Worm (Caenorhabditis elegans) whole organism, young adult: ENCODE measurements around the gene lias-1.

ENCODE experiments used
- B0019.2 ChIP-seq: fragments of 200-800 bp; sonication (Bioruptor generic); conservative IDR thresholded peaks from 2 replicates; pipeline ENCODE4 v1.3.6; 2022; ENCODE audit warnings: missing genetic modification reagents, missing genetic modification characterization, missing compliant biosample characterization
- Y95B8A.8 ChIP-seq: fragments of 200-800 bp; sonication (Bioruptor generic); IDR thresholded peaks from 2 replicates; pipeline ENCODE4 v1.3.6; 2022; ENCODE audit warnings: missing genetic modification reagents, missing genetic modification characterization, missing compliant biosample characterization
- aptf-2 ChIP-seq: fragments of 200-800 bp; sonication (Bioruptor generic); conservative IDR thresholded peaks from 2 replicates; pipeline ENCODE4 v1.3.6; 2022; ENCODE audit warnings: missing genetic modification reagents, missing genetic modification characterization, missing compliant biosample characterization
- ceh-100 ChIP-seq: fragments of 200-800 bp; sonication (Bioruptor generic); IDR thresholded peaks from 2 replicates; pipeline ENCODE4 v1.3.6; 2022; ENCODE audit warnings: missing genetic modification reagents, missing genetic modification characterization, missing compliant biosample characterization
- ceh-27 ChIP-seq: fragments of 200-800 bp; sonication (Bioruptor generic); optimal IDR thresholded peaks from 2 replicates; lab custom pipeline; 2018; ENCODE audit warnings: mild to moderate bottlenecking, missing genetic modification characterization, moderate library complexity, missing compliant biosample characterization
- ceh-79 ChIP-seq: sonication (generic microtip); optimal IDR thresholded peaks from 2 replicates; lab custom pipeline; 2017; ENCODE audit warnings: mild to moderate bottlenecking, missing genetic modification characterization, missing compliant biosample characterization
- efl-1 ChIP-seq: fragments of 150-350 bp; optimal IDR thresholded peaks from 2 replicates; lab custom pipeline; 2014; ENCODE audit warnings: missing biosample characterization, missing genetic modification reagents, missing genetic modification characterization
- ets-4 ChIP-seq: fragments of 200-800 bp; sonication (Bioruptor generic); optimal IDR thresholded peaks from 2 replicates; lab custom pipeline; 2018; ENCODE audit warnings: mild to moderate bottlenecking, missing genetic modification characterization, missing compliant biosample characterization
- gei-17 ChIP-seq: fragments of 200-800 bp; sonication (Bioruptor generic); optimal IDR thresholded peaks from 2 replicates; lab custom pipeline; 2018; ENCODE audit warnings: mild to moderate bottlenecking, missing genetic modification characterization, missing compliant biosample characterization
- lsy-27 ChIP-seq: sonication (generic microtip); optimal IDR thresholded peaks from 2 replicates; lab custom pipeline; 2017; ENCODE audit warnings: missing genetic modification characterization, mild to moderate bottlenecking, missing compliant biosample characterization, antibody characterized with exemption, missing genotype, borderline replicate concordance; ENCODE audit not compliant: insufficient read depth
- madf-3 ChIP-seq: fragments of 200-800 bp; sonication (Bioruptor generic); IDR thresholded peaks from 2 replicates; pipeline ENCODE4 v1.3.6; 2022; ENCODE audit warnings: missing genetic modification reagents, missing genetic modification characterization, missing compliant biosample characterization
- nfya-2 ChIP-seq: fragments of 200-800 bp; sonication (Bioruptor generic); IDR thresholded peaks from 2 replicates; pipeline ENCODE4 v1.3.6; 2022; ENCODE audit warnings: missing genetic modification reagents, missing genetic modification characterization, missing compliant biosample characterization
- nhr-27 ChIP-seq: fragments of 200-800 bp; sonication (Bioruptor generic); optimal IDR thresholded peaks from 2 replicates; lab custom pipeline; 2018; ENCODE audit warnings: mild to moderate bottlenecking, missing genetic modification characterization, moderate library complexity, missing compliant biosample characterization
- snpc-1.1 ChIP-seq: sonication (generic microtip); optimal IDR thresholded peaks from 2 replicates; lab custom pipeline; 2017; ENCODE audit warnings: missing genetic modification characterization, mild to moderate bottlenecking, missing compliant biosample characterization, antibody characterized with exemption, moderate library complexity, missing genotype, missing genetic modification reagents; ENCODE audit not compliant: insufficient read depth

DNA sequence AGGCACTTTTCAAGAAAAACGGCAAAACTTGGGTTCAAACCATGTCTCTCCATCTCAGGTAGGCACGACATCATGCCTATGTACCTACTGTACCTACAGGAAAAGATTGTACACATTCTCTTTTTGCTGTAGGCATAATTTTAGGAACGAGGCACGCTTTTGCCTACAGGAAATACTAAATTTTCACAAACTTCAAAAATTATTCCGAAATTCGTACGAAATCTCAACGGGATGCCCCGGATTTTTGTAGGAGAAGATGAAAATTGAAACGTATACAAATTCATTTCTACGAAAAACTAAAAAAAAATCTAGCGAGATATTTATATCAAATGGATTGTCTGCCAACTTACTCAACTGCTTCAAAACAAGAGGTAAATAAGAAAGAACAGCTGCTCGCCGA is 43.1 kb upstream of the lias-1 start, which contains the start of gene C54C6.11:
- TF ChIP-seq ets-4 = no peak
- TF ChIP-seq Y95B8A.8 (GFP tag; lab: Robert Waterston, UW) = no peak
- no peak for TF ChIP-seq ceh-100 (GFP tag; lab: Robert Waterston, UW)
- TF ChIP-seq lsy-27 = no peak
- no peak for TF ChIP-seq nfya-2 (GFP tag; lab: Robert Waterston, UW)
- no peak for TF ChIP-seq snpc-1.1
- no peak for TF ChIP-seq B0019.2 (GFP tag; lab: Robert Waterston, UW)
- TF ChIP-seq gei-17 (GFP tag; lab: Kevin White, UChicago) = no peak
- no peak for TF ChIP-seq aptf-2
- TF ChIP-seq ceh-79 (tag; lab: Kevin White, UChicago) = no peak
- no peak for TF ChIP-seq madf-3 (GFP tag; lab: Robert Waterston, UW)
- no peak for TF ChIP-seq ceh-27 (GFP tag; lab: Kevin White, UChicago)
- no peak for TF ChIP-seq efl-1 (GFP tag; lab: Kevin White, UChicago)
- TF ChIP-seq nhr-27 (tag; lab: Kevin White, UChicago) = no peak
